Fruit fly (Drosophila melanogaster) whole organism, embryonic: ENCODE results near the gene Actbeta.

Experiments
- CG10147 ChIP-seq: fragments of 200-800 bp; sonication (Bioruptor generic); optimal IDR thresholded peaks from 2 replicates; lab custom pipeline; 2019; ENCODE audit warnings: missing biosample characterization, mild to moderate bottlenecking, missing genetic modification characterization, moderate library complexity
- CG10654 ChIP-seq: fragments of 200-800 bp; sonication (Bioruptor generic); optimal IDR thresholded peaks from 2 replicates; lab custom pipeline; 2016; ENCODE audit warnings: missing biosample characterization, missing genetic modification characterization
- CG10959 ChIP-seq: fragments of 200-800 bp; sonication (Bioruptor generic); IDR thresholded peaks from 2 replicates; pipeline ENCODE4 v1.3.6; 2022; ENCODE audit warnings: missing biosample characterization, missing genetic modification characterization
- CG13424 ChIP-seq: fragments of 200-800 bp; sonication (Bioruptor generic); optimal IDR thresholded peaks from 2 replicates; lab custom pipeline; 2019; ENCODE audit warnings: missing biosample characterization, mild to moderate bottlenecking, missing genetic modification characterization, moderate library complexity
- CG13894 ChIP-seq: fragments of 200-800 bp; sonication (Bioruptor generic); optimal IDR thresholded peaks from 3 replicates; lab custom pipeline; 2018; ENCODE audit warnings: missing biosample characterization, mild to moderate bottlenecking, missing genetic modification characterization, moderate library complexity
- CG15696 ChIP-seq: fragments of 200-800 bp; sonication (Bioruptor generic); optimal IDR thresholded peaks from 2 replicates; lab custom pipeline; 2019; ENCODE audit warnings: missing biosample characterization, mild to moderate bottlenecking, missing genetic modification characterization, moderate library complexity
- CG1602 ChIP-seq: fragments of 200-800 bp; sonication (Bioruptor generic); optimal IDR thresholded peaks from 3 replicates; lab custom pipeline; 2016; ENCODE audit warnings: missing biosample characterization, missing genetic modification characterization
- CG17361 ChIP-seq: fragments of 200-800 bp; sonication (Bioruptor generic); IDR thresholded peaks from 3 replicates; pipeline ENCODE4 v1.3.6; 2022; ENCODE audit warnings: missing biosample characterization, missing genetic modification characterization
- CG1792 ChIP-seq: fragments of 200-800 bp; sonication (Bioruptor generic); optimal IDR thresholded peaks from 2 replicates; lab custom pipeline; 2016; ENCODE audit warnings: missing biosample characterization, missing genetic modification characterization
- CG2712 ChIP-seq: fragments of 200-800 bp; optimal IDR thresholded peaks from 3 replicates; lab custom pipeline; 2019; ENCODE audit warnings: missing biosample characterization, mild to moderate bottlenecking, missing genetic modification characterization, moderate library complexity
- CG2875 ChIP-seq: fragments of 200-800 bp; sonication (Bioruptor generic); optimal IDR thresholded peaks from 2 replicates; lab custom pipeline; 2017; ENCODE audit warnings: missing biosample characterization, mild to moderate bottlenecking, missing genetic modification characterization, missing genetic modification reagents
- CG30431 ChIP-seq: fragments of 200-800 bp; sonication (Bioruptor generic); optimal IDR thresholded peaks from 2 replicates; lab custom pipeline; 2017; ENCODE audit warnings: missing biosample characterization, missing genetic modification characterization
- CG3163 ChIP-seq: fragments of 200-800 bp; sonication (Bioruptor generic); optimal IDR thresholded peaks from 3 replicates; lab custom pipeline; 2016; ENCODE audit warnings: missing biosample characterization, missing genetic modification characterization
- CG32532 ChIP-seq: fragments of 200-800 bp; sonication (Bioruptor generic); IDR thresholded peaks from 2 replicates; pipeline ENCODE4 v1.3.6; 2022; ENCODE audit warnings: missing biosample characterization, missing genetic modification characterization
- CG3407 ChIP-seq: fragments of 200-800 bp; sonication (Bioruptor generic); optimal IDR thresholded peaks from 2 replicates; lab custom pipeline; 2018; ENCODE audit warnings: missing biosample characterization, mild to moderate bottlenecking, missing genetic modification characterization
- CG4328 ChIP-seq: fragments of 200-800 bp; sonication (Bioruptor generic); optimal IDR thresholded peaks from 3 replicates; lab custom pipeline; 2017; ENCODE audit warnings: missing biosample characterization, missing genetic modification reagents, missing genetic modification characterization
- CG4820 ChIP-seq: fragments of 200-800 bp; sonication (Bioruptor generic); optimal IDR thresholded peaks from 3 replicates; lab custom pipeline; 2016; ENCODE audit warnings: missing biosample characterization, missing genetic modification characterization
- CG4854 ChIP-seq: fragments of 200-800 bp; sonication (Bioruptor generic); optimal IDR thresholded peaks from 2 replicates; lab custom pipeline; 2016; ENCODE audit warnings: missing biosample characterization, missing genetic modification characterization, inconsistent platforms
- CG6683 ChIP-seq: fragments of 200-800 bp; sonication (Bioruptor generic); optimal IDR thresholded peaks from 2 replicates; lab custom pipeline; 2017; ENCODE audit warnings: missing biosample characterization, mild to moderate bottlenecking, missing genetic modification characterization, missing genetic modification reagents
- CG6813 ChIP-seq: fragments of 200-800 bp; sonication (Bioruptor generic); optimal IDR thresholded peaks from 2 replicates; lab custom pipeline; 2017; ENCODE audit warnings: missing biosample characterization, missing genetic modification characterization, mild to moderate bottlenecking, moderate library complexity, missing genetic modification reagents
- CG7372 ChIP-seq: fragments of 200-800 bp; sonication (Bioruptor generic); IDR thresholded peaks from 2 replicates; pipeline ENCODE4 v1.3.6; 2022; ENCODE audit warnings: missing biosample characterization, missing genetic modification characterization
- CG8388 ChIP-seq: fragments of 200-800 bp; sonication (Bioruptor generic); optimal IDR thresholded peaks from 2 replicates; lab custom pipeline; 2019; ENCODE audit warnings: missing biosample characterization, mild to moderate bottlenecking, missing genetic modification characterization, moderate library complexity
- CG8944 ChIP-seq: fragments of 200-800 bp; sonication (Bioruptor generic); optimal IDR thresholded peaks from 3 replicates; lab custom pipeline; 2016; ENCODE audit warnings: missing biosample characterization, missing genetic modification characterization
- CG9727 ChIP-seq: fragments of 200-800 bp; sonication (Bioruptor generic); optimal IDR thresholded peaks from 3 replicates; lab custom pipeline; 2017; ENCODE audit warnings: missing biosample characterization, mild to moderate bottlenecking, missing genetic modification characterization
- CG9876 ChIP-seq: fragments of 200-800 bp; sonication (Bioruptor generic); optimal IDR thresholded peaks from 2 replicates; lab custom pipeline; 2016; ENCODE audit warnings: missing biosample characterization, missing genetic modification characterization
- CG9932 ChIP-seq: fragments of 200-800 bp; sonication (Bioruptor generic); IDR thresholded peaks from 2 replicates; pipeline ENCODE4 v1.3.6; 2022; ENCODE audit warnings: missing biosample characterization, missing genetic modification characterization
- CHES-1-like ChIP-seq: fragments of 200-800 bp; sonication (Bioruptor generic); optimal IDR thresholded peaks from 2 replicates; lab custom pipeline; 2016; ENCODE audit warnings: missing biosample characterization, missing genetic modification characterization
- D19A ChIP-seq: fragments of 200-800 bp; optimal IDR thresholded peaks from 3 replicates; lab custom pipeline; 2019; ENCODE audit warnings: missing biosample characterization, mild to moderate bottlenecking, missing genetic modification characterization, moderate library complexity
- Drgx ChIP-seq: fragments of 200-800 bp; sonication (Bioruptor generic); IDR thresholded peaks from 2 replicates; pipeline ENCODE4 v1.3.6; 2022; ENCODE audit warnings: missing biosample characterization, missing genetic modification characterization
- Elba2 ChIP-seq: fragments of 200-800 bp; sonication (Bioruptor generic); optimal IDR thresholded peaks from 3 replicates; lab custom pipeline; 2016; ENCODE audit warnings: missing biosample characterization, missing genetic modification characterization
- GATAe ChIP-seq: fragments of 200-800 bp; sonication (Bioruptor generic); conservative IDR thresholded peaks from 2 replicates; pipeline ENCODE4 v1.3.6; 2022; ENCODE audit warnings: missing biosample characterization, missing genetic modification characterization
- HLH3B ChIP-seq: fragments of 200-800 bp; sonication (Bioruptor generic); IDR thresholded peaks from 2 replicates; pipeline ENCODE4 v1.3.6; 2022; ENCODE audit warnings: missing biosample characterization, missing genetic modification characterization
- Taf1 ChIP-seq: fragments of 200-800 bp; sonication (Bioruptor generic); IDR thresholded peaks from 2 replicates; pipeline ENCODE4 v1.3.6; 2022; ENCODE audit warnings: missing biosample characterization, missing genetic modification characterization
- caup ChIP-seq: fragments of 200-800 bp; sonication (Bioruptor generic); optimal IDR thresholded peaks from 3 replicates; lab custom pipeline; 2017; ENCODE audit warnings: missing biosample characterization, mild to moderate bottlenecking, missing genetic modification characterization, moderate library complexity; ENCODE audit not compliant: severe bottlenecking
- dan ChIP-seq: fragments of 200-800 bp; sonication (Bioruptor generic); IDR thresholded peaks from 2 replicates; pipeline ENCODE4 v1.3.6; 2022; ENCODE audit warnings: missing biosample characterization, missing genetic modification characterization
- disco-r ChIP-seq: fragments of 200-800 bp; sonication (Bioruptor generic); optimal IDR thresholded peaks from 2 replicates; lab custom pipeline; 2016; ENCODE audit warnings: missing biosample characterization, missing genetic modification characterization
- ewg ChIP-seq: fragments of 200-800 bp; sonication (Bioruptor generic); optimal IDR thresholded peaks from 3 replicates; lab custom pipeline; 2017; ENCODE audit warnings: mild to moderate bottlenecking, missing biosample characterization, missing genetic modification reagents, missing genetic modification characterization
- fd64A ChIP-seq: fragments of 200-800 bp; sonication (Bioruptor generic); optimal IDR thresholded peaks from 3 replicates; lab custom pipeline; 2018; ENCODE audit warnings: missing biosample characterization, mild to moderate bottlenecking, missing genetic modification characterization
- gem ChIP-seq: fragments of 200-800 bp; sonication (Bioruptor generic); optimal IDR thresholded peaks from 2 replicates; lab custom pipeline; 2019; ENCODE audit warnings: missing biosample characterization, mild to moderate bottlenecking, missing genetic modification characterization, moderate library complexity
- gt ChIP-seq: fragments of 200-800 bp; sonication (Bioruptor generic); IDR thresholded peaks from 2 replicates; pipeline ENCODE4 v1.3.6; 2022; ENCODE audit warnings: missing biosample characterization, missing genetic modification characterization
- lola ChIP-seq, 3 experiments: fragments of >200 bp in 2 of 3; fragments of 200-800 bp in 1 of 3; sonication (Bioruptor generic) in 1 of 3; optimal IDR thresholded peaks; 2 replicates each; lab custom pipeline; 2017 to 2019; ENCODE audit warnings: missing biosample characterization in 3 of 3, missing genetic modification characterization in 3 of 3, mild to moderate bottlenecking in 1 of 3, moderate library complexity in 1 of 3
- mld ChIP-seq: fragments of 200-800 bp; sonication (Bioruptor generic); IDR thresholded peaks from 3 replicates; pipeline ENCODE4 v1.3.6; 2022; ENCODE audit warnings: missing biosample characterization, missing genetic modification characterization; ENCODE audit not compliant: partially characterized antibody
- onecut ChIP-seq: fragments of 200-800 bp; sonication (Bioruptor generic); IDR thresholded peaks from 2 replicates; pipeline ENCODE4 v1.3.6; 2022; ENCODE audit warnings: missing biosample characterization, missing genetic modification characterization
- p53 ChIP-seq: fragments of 200-800 bp; sonication (Bioruptor generic); optimal IDR thresholded peaks from 2 replicates; lab custom pipeline; 2016; ENCODE audit warnings: missing biosample characterization, missing genetic modification characterization
- peb ChIP-seq: fragments of 200-800 bp; sonication (Bioruptor generic); IDR thresholded peaks from 2 replicates; pipeline ENCODE4 v1.3.6; 2022; ENCODE audit warnings: missing biosample characterization, missing genetic modification characterization
- pros ChIP-seq: fragments of 200-800 bp; sonication (Bioruptor generic); optimal IDR thresholded peaks from 3 replicates; lab custom pipeline; 2019; ENCODE audit warnings: missing biosample characterization, mild to moderate bottlenecking, missing genetic modification characterization, moderate library complexity
- repo ChIP-seq: fragments of 200-800 bp; sonication (Bioruptor generic); optimal IDR thresholded peaks from 2 replicates; lab custom pipeline; 2016; ENCODE audit warnings: missing biosample characterization, missing genetic modification characterization
- tin ChIP-seq: fragments of 200-800 bp; sonication (Bioruptor generic); optimal IDR thresholded peaks from 3 replicates; lab custom pipeline; 2016; ENCODE audit warnings: missing biosample characterization, missing genetic modification characterization
- yki ChIP-seq: fragments of >200 bp; optimal IDR thresholded peaks from 3 replicates; lab custom pipeline; 2018

The Actbeta gene

dm6 chr4:1112867-1113769 lies 28.5 kb upstream of the Actbeta start (continued):
- TF ChIP-seq GATAe (no peak), CG4328 (GFP tag; lab: Kevin White, UChicago) (no peak), CG15696 (tag; lab: Kevin White, UChicago) (peak; percentile 83), onecut (peak; percentile 70), peb (GFP tag; lab: Robert Waterston, UW) (no peak; the same call in none of the 2 replicates), CG9876 (GFP tag; lab: Kevin White, UChicago) (peak; percentile 86), Drgx (GFP tag; lab: Robert Waterston, UW) (no peak), CG3163 (peak; percentile 78), CG2875 (GFP tag; lab: Kevin White, UChicago) (peak; percentile 92), CG30431 (GFP tag; lab: Kevin White, UChicago) (no peak), CG7372 (GFP tag; lab: Robert Waterston, UW) (peak; percentile 86), HLH3B (GFP tag; lab: Robert Waterston, UW) (peak; percentile 92; the same call in 1 of the 2 replicates), CG4854 (GFP tag; lab: Kevin White, UChicago) (peak; percentile 83), yki (lab: Kevin White, UChicago) (no peak), CG8388 (GFP tag; lab: Kevin White, UChicago) (peak; percentile 95), CG2712 (tag; lab: Kevin White, UChicago) (peak; percentile 98), tin (GFP tag; lab: Kevin White, UChicago) (peak; percentile 90), ewg (GFP tag; lab: Kevin White, UChicago) (peak; percentile 89), D19A (tag; lab: Kevin White, UChicago) (peak; percentile 98), CHES-1-like (GFP tag; lab: Kevin White, UChicago) (peak; percentile 92), lola (GFP tag; optimal IDR thresholded peaks at IDR 0.05; lab: Kevin White, UChicago) (peak in 1 of 3 experiments; percentile 93), mld (GFP tag; lab: Robert Waterston, UW) (no peak), CG8944 (peak; percentile 92), fd64A (GFP tag; lab: Kevin White, UChicago) (no peak), disco-r (GFP tag; lab: Kevin White, UChicago) (peak; percentile 85), CG6683 (GFP tag; lab: Kevin White, UChicago) (peak; percentile 79), Elba2 (GFP tag; lab: Kevin White, UChicago) (peak; percentile 68), CG9932 (GFP tag; lab: Robert Waterston, UW) (no peak), CG13424 (tag; lab: Kevin White, UChicago) (peak; percentile 92), pros (GFP tag; lab: Kevin White, UChicago) (no peak), CG4820 (peak; percentile 87), Taf1 (GFP tag; lab: Robert Waterston, UW) (0 out of 2 replicates have a peak, but pooled peaks have one; percentile 84), CG3407 (GFP tag; lab: Kevin White, UChicago) (peak; percentile 89), CG13894 (tag; lab: Kevin White, UChicago) (no peak), caup (GFP tag; lab: Kevin White, UChicago) (peak; percentile 87), CG1602 (GFP tag; lab: Kevin White, UChicago) (peak; percentile 95), CG6813 (GFP tag; lab: Kevin White, UChicago) (peak; percentile 90), CG17361 (GFP tag; lab: Robert Waterston, UW) (peak; percentile 96; the same call in 2 of the 3 replicates), CG32532 (no peak), CG9727 (GFP tag; lab: Kevin White, UChicago) (no peak), CG10959 (GFP tag; lab: Robert Waterston, UW) (no peak), CG10147 (GFP tag; lab: Kevin White, UChicago) (peak; percentile 88), CG10654 (GFP tag; lab: Kevin White, UChicago) (peak; percentile 89), gem (tag; lab: Kevin White, UChicago) (peak; percentile 98), CG1792 (GFP tag; lab: Kevin White, UChicago) (peak; percentile 93), repo (GFP tag; lab: Kevin White, UChicago) (peak; percentile 79), gt (GFP tag; lab: Robert Waterston, UW) (no peak), p53 (GFP tag; lab: Kevin White, UChicago) (peak; percentile 85), dan (GFP tag; lab: Robert Waterston, UW) (no peak)
